Worm (Caenorhabditis elegans) whole organism, L3 larva: ENCODE data around the gene mtrr-1.

Experiments used
- aly-2 ChIP-seq: fragments of 150-350 bp; optimal IDR thresholded peaks from 2 replicates; lab custom pipeline; 2014; ENCODE audit warnings: missing biosample characterization, missing genetic modification characterization
- elt-2 ChIP-seq: sonication (generic microtip); optimal IDR thresholded peaks from 2 replicates; lab custom pipeline; 2016; ENCODE audit warnings: missing genetic modification reagents, mild to moderate bottlenecking, missing genetic modification characterization, missing compliant biosample characterization
- lin-15B ChIP-seq: fragments of 150-350 bp; optimal IDR thresholded peaks from 2 replicates; lab custom pipeline; 2014; ENCODE audit warnings: missing biosample characterization, missing genetic modification characterization
- lin-39 ChIP-seq: fragments of 150-350 bp; optimal IDR thresholded peaks from 2 replicates; lab custom pipeline; 2018; ENCODE audit warnings: missing biosample characterization, missing genetic modification reagents, missing genetic modification characterization
- nhr-11 ChIP-seq: fragments of 150-350 bp; optimal IDR thresholded peaks from 2 replicates; lab custom pipeline; 2014; ENCODE audit warnings: missing biosample characterization, missing genetic modification characterization
- nhr-67 ChIP-seq: fragments of 150-350 bp; optimal IDR thresholded peaks from 2 replicates; lab custom pipeline; 2014; ENCODE audit warnings: missing biosample characterization, missing genetic modification characterization
- nhr-76 ChIP-seq: fragments of 150-350 bp; sonication (generic microtip); optimal IDR thresholded peaks from 5 replicates; lab custom pipeline; 2014; ENCODE audit warnings: missing biosample characterization, missing genetic modification characterization
- nhr-77 ChIP-seq: fragments of 150-350 bp; optimal IDR thresholded peaks from 2 replicates; lab custom pipeline; 2014; ENCODE audit warnings: missing biosample characterization, missing genetic modification characterization
- pha-4 ChIP-seq: fragments of 150-350 bp; optimal IDR thresholded peaks from 2 replicates; lab custom pipeline; 2014; ENCODE audit warnings: missing biosample characterization, missing genetic modification reagents, missing genetic modification characterization
- ztf-4 ChIP-seq: fragments of 150-350 bp; optimal IDR thresholded peaks from 2 replicates; lab custom pipeline; 2014; ENCODE audit warnings: missing biosample characterization, missing genetic modification characterization

DNA sequence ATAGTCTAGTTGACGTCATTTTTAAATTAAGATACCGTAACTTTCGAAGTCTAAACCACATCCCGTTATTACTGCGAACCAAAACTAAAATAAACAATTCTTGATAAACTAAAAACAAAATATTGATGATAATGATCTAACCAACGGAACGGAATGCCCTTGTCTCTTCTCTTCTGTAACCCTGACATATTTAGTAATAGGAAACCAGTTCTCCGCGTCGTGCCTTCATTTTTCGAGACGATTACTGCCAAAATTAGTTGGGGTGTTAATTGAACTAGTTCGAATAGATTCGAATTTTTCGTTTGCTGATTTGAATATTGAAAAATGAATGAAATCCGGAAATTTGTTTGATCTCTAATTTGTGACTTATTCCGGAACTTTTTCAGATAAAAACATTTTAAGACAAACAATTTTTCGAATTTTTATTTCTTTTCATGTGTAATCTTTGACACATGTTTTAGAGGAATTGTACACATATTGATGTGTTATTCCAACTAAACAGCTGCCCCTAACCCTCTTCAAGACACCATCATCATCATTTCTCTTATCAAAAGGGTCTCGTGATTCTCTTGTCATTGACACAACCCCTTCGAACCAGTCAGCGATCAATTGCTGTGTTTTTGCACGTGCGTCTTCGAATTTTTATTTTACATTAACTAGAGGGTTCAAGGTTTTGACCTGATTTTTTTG, 2.0 kb upstream of the mtrr-1 start:
- peak; percentile 89 for TF ChIP-seq elt-2 (tag; lab: Kevin White, UChicago)
- no peak for TF ChIP-seq nhr-76
- peak; percentile 51 for TF ChIP-seq lin-39 (tag; lab: Kevin White, UChicago)
- TF ChIP-seq nhr-67 (tag; lab: Kevin White, UChicago): no peak
- peak; percentile 8 for TF ChIP-seq nhr-11
- no peak for TF ChIP-seq aly-2
- TF ChIP-seq ztf-4 (tag; lab: Kevin White, UChicago): no peak
- TF ChIP-seq pha-4 (tag; lab: Kevin White, UChicago): peak; percentile 82
- no peak for TF ChIP-seq lin-15B
- no peak for TF ChIP-seq nhr-77
